Fruit fly (Drosophila melanogaster): ENCODE measurements around the gene Rga.

Rga gene

DNA sequence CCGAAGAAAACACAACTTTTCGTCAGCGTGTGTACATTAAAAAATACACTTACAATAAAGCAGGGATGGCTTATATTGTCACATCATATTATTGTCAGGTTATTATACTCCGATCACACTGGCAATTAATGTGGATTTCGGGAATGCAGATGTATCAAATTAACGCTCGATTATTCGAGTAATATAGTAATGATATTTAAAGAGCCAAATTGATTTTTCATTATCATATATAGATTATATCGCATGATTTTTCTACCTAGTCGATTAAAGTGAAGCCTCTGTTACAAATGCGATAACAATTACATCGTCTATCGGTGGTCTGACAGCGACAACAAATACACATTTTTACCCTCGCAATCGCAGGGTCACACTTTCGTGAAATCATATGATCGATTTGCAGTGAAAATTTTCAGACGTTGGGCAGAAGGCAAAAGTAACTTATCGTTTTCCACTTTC, 21.5 kb downstream of the Rga start, which contains the start of the genes noi and Vha26 (continued):
- no peak for TF ChIP-seq grn (GFP tag; optimal IDR thresholded peaks at IDR 0.05)
- 0 out of 3 replicates have a peak, but pooled peaks have one; percentile 35 for TF ChIP-seq dysf (GFP tag; IDR thresholded peaks at IDR 0.05)
- TF ChIP-seq Side (GFP tag; optimal IDR thresholded peaks at IDR 0.05) = no peak
- peak; percentile 72 for TF ChIP-seq CG12391 (tag; optimal IDR thresholded peaks at IDR 0.05)
- peak; percentile 65 for TF ChIP-seq mam (GFP tag; optimal IDR thresholded peaks at IDR 0.05)
- no peak for TF ChIP-seq Poxn (GFP tag; IDR thresholded peaks at IDR 0.05)
- TF ChIP-seq Vsx1 (GFP tag; optimal IDR thresholded peaks at IDR 0.05) = no peak
- no peak for TF ChIP-seq fd64A (GFP tag; optimal IDR thresholded peaks at IDR 0.05)
- no peak for TF ChIP-seq CG4360 (GFP tag; IDR thresholded peaks at IDR 0.05)
- TF ChIP-seq ssp (GFP tag; IDR thresholded peaks at IDR 0.05) = peak; percentile 98
- TF ChIP-seq CG33213 (GFP tag; optimal IDR thresholded peaks at IDR 0.05) = no peak
- TF ChIP-seq Ada2b (GFP tag; IDR thresholded peaks at IDR 0.05) = no peak
- no peak for TF ChIP-seq wdn (GFP tag; IDR thresholded peaks at IDR 0.05)
- TF ChIP-seq CG12071 (GFP tag; optimal IDR thresholded peaks at IDR 0.05) = no peak
- no peak for TF ChIP-seq otp (GFP tag; IDR thresholded peaks at IDR 0.05)
- TF ChIP-seq repo (GFP tag; optimal IDR thresholded peaks at IDR 0.05) = no peak
- TF ChIP-seq dan (GFP tag; IDR thresholded peaks at IDR 0.05) = no peak
- no peak for TF ChIP-seq PHDP (tag; optimal IDR thresholded peaks at IDR 0.05)
- no peak for TF ChIP-seq CG17612 (GFP tag; IDR thresholded peaks at IDR 0.05)
- TF ChIP-seq tgo (GFP tag; IDR thresholded peaks at IDR 0.05) = no peak
- peak; percentile 7 for TF ChIP-seq CTCF (GFP tag; optimal IDR thresholded peaks at IDR 0.05)
- peak in 2 of 3 experiments; percentile 45 to 100 for TF ChIP-seq lola (GFP tag; optimal IDR thresholded peaks at IDR 0.05)
- peak; percentile 41 for TF ChIP-seq Max (GFP tag; optimal IDR thresholded peaks at IDR 0.05)
- TF ChIP-seq seq (GFP tag; IDR thresholded peaks at IDR 0.05) = no peak
- peak in 1 of 2 experiments; percentile 90 for TF ChIP-seq Dfd (GFP tag; optimal IDR thresholded peaks at IDR 0.05)
- no peak for TF ChIP-seq CG9876 (GFP tag; optimal IDR thresholded peaks at IDR 0.05)
- TF ChIP-seq vnd (GFP tag; IDR thresholded peaks at IDR 0.05; ENCODE audit: partially characterized antibody) = 0 out of 3 replicates have a peak, but pooled peaks have one; percentile 45
- TF ChIP-seq CG11695 (GFP tag; IDR thresholded peaks at IDR 0.05) = no peak
- TF ChIP-seq CG3281 (GFP tag; optimal IDR thresholded peaks at IDR 0.05) = peak; percentile 22

dm6 chr3R:5588573-5588972, 24.3 kb downstream of the Rga start, which contains the start of gene PolZ2:
Gene PolZ2 (plus strand): TSS chr3R:5588873.
- TF ChIP-seq oc (tag; optimal IDR thresholded peaks at IDR 0.05) (no peak), ab (GFP tag; optimal IDR thresholded peaks at IDR 0.05) (no peak), gcm2 (GFP tag; optimal IDR thresholded peaks at IDR 0.05) (no peak), CG6854 (GFP tag; optimal IDR thresholded peaks at IDR 0.05) (no peak), CG30020 (tag; optimal IDR thresholded peaks at IDR 0.05) (peak; percentile 25), CG17802 (tag; optimal IDR thresholded peaks at IDR 0.05) (peak; percentile 40), CG15011 (GFP tag; optimal IDR thresholded peaks at IDR 0.05) (no peak), wek (GFP tag; optimal IDR thresholded peaks at IDR 0.05) (peak; percentile 28), Dp (GFP tag; optimal IDR thresholded peaks at IDR 0.05) (peak; percentile 10), rib (GFP tag; IDR thresholded peaks at IDR 0.05) (no peak), Mad (GFP tag; optimal IDR thresholded peaks at IDR 0.05) (no peak), CG14710 (tag; optimal IDR thresholded peaks at IDR 0.05) (peak; percentile 24), Rfx (GFP tag; IDR thresholded peaks at IDR 0.05) (no peak), Ets65A (GFP tag) (no peak), Scr (GFP tag; IDR thresholded peaks at IDR 0.05; ENCODE audit: partially characterized antibody) (peak; percentile 36; the same call in 1 of the 2 replicates), Spps (tag; optimal IDR thresholded peaks at IDR 0.05) (no peak)

Measured in whole organism, embryonic.